2 worm cellular contexts compared by ENCODE assay signal in genomic region chrIV:2573122-2573521, ce11.
A peak's percentile ranks its signal among the peaks of the same experiment; 100 is the strongest.
TF ChIP-seq lines count a peak whose summit lies in the region.

No protein-coding gene starts in this region.

TF ChIP-seq in whole organism, L4 larva, 104 proteins besides CTCF, POLR2A, EP300 and RAD21:
- no peak for TF ChIP-seq arid-1 (GFP tag; conservative IDR thresholded peaks at IDR 0.05; lab: Robert Waterston, UW)
- no peak for TF ChIP-seq F26F4.8 (GFP tag; conservative IDR thresholded peaks at IDR 0.05; lab: Robert Waterston, UW)
- no peak for TF ChIP-seq hlh-11 (tag; optimal IDR thresholded peaks at IDR 0.05; lab: Kevin White, UChicago)
- peak; percentile 29; the same call in 1 of the 2 replicates for TF ChIP-seq pha-4 (GFP tag; IDR thresholded peaks at IDR 0.05; lab: Robert Waterston, UW)
- TF ChIP-seq pha-4 (tag; optimal IDR thresholded peaks at IDR 0.05; lab: Kevin White, UChicago) = no peak
- TF ChIP-seq dmd-9 (GFP tag; IDR thresholded peaks at IDR 0.05; lab: Robert Waterston, UW) = no peak
- peak; percentile 91 for TF ChIP-seq set-16 (GFP tag; IDR thresholded peaks at IDR 0.05; lab: Robert Waterston, UW)
- no peak for TF ChIP-seq ceh-62 (tag; optimal IDR thresholded peaks at IDR 0.05; lab: Kevin White, UChicago)
- TF ChIP-seq aha-1 (tag; lab: Kevin White, UChicago) = peak; percentile 62
- TF ChIP-seq snpc-4 (tag; optimal IDR thresholded peaks at IDR 0.05; lab: Kevin White, UChicago) = no peak
- 0 out of 2 replicates have a peak, but pooled peaks have one; percentile 10 for TF ChIP-seq nhr-42 (GFP tag; IDR thresholded peaks at IDR 0.05; lab: Robert Waterston, UW)
- TF ChIP-seq nhr-25 (tag; optimal IDR thresholded peaks at IDR 0.05; lab: Kevin White, UChicago; ENCODE audit: borderline replicate concordance, insufficient read depth) = no peak
- no peak for TF ChIP-seq php-3 (GFP tag; IDR thresholded peaks at IDR 0.05; lab: Robert Waterston, UW)
- 0 out of 2 replicates have a peak, but pooled peaks have one; percentile 31 for TF ChIP-seq dmd-8 (GFP tag; IDR thresholded peaks at IDR 0.05; lab: Robert Waterston, UW)
- no peak for TF ChIP-seq madf-9 (GFP tag; conservative IDR thresholded peaks at IDR 0.05; lab: Robert Waterston, UW)
- peak; percentile 48; the same call in 1 of the 2 replicates for TF ChIP-seq egl-43 (GFP tag; IDR thresholded peaks at IDR 0.05; lab: Robert Waterston, UW)
- TF ChIP-seq T26A8.4 (GFP tag; IDR thresholded peaks at IDR 0.05; lab: Robert Waterston, UW) = no peak
- no peak for TF ChIP-seq fkh-10 (GFP tag; optimal IDR thresholded peaks at IDR 0.05; lab: Kevin White, UChicago)
- TF ChIP-seq daf-12 (tag; optimal IDR thresholded peaks at IDR 0.05; lab: Kevin White, UChicago) = no peak
- TF ChIP-seq saeg-2 (GFP tag; IDR thresholded peaks at IDR 0.05; lab: Robert Waterston, UW) = 0 out of 2 replicates have a peak, but pooled peaks have one; percentile 53

TF ChIP-seq in whole organism, young adult, 124 proteins besides CTCF, POLR2A, EP300 and RAD21:
- peak; percentile 84 for TF ChIP-seq zfh-2 (GFP tag; conservative IDR thresholded peaks at IDR 0.05; lab: Robert Waterston, UW)
- no peak for TF ChIP-seq Y67H2A.10 (GFP tag; conservative IDR thresholded peaks at IDR 0.05; lab: Robert Waterston, UW)
- peak; percentile 44; the same call in 1 of the 2 replicates for TF ChIP-seq egrh-3 (GFP tag; IDR thresholded peaks at IDR 0.05; lab: Robert Waterston, UW)
